Fruit fly (Drosophila melanogaster): ENCODE results near the gene mud.
A peak's percentile ranks its signal among the peaks of the same experiment; 100 is the strongest.

mud gene

dm6 chrX:14237873-14238394 is 9.6 kb upstream of the mud start, which contains the start of the genes Fbxl4 and Dus2 (continued):
- peak; percentile 91 for TF ChIP-seq CG9817 (tag; optimal IDR thresholded peaks at IDR 0.05)
- TF ChIP-seq ken (GFP tag; IDR thresholded peaks at IDR 0.05): peak; percentile 96
- peak; percentile 75 for TF ChIP-seq CG8359 (GFP tag; optimal IDR thresholded peaks at IDR 0.05; ENCODE audit: borderline replicate concordance)
- TF ChIP-seq Opbp (GFP tag; IDR thresholded peaks at IDR 0.05; ENCODE audit: partially characterized antibody): peak; percentile 44; the same call in 1 of the 3 replicates
- peak; percentile 44 for TF ChIP-seq run (tag; optimal IDR thresholded peaks at IDR 0.05)
- TF ChIP-seq E2f2 (GFP tag; IDR thresholded peaks at IDR 0.05): peak; percentile 61; the same call in 1 of the 2 replicates
- TF ChIP-seq Bteb2 (GFP tag; optimal IDR thresholded peaks at IDR 0.05): peak; percentile 90
- TF ChIP-seq GATAe (GFP tag; conservative IDR thresholded peaks at IDR 0.05): peak; percentile 74
- TF ChIP-seq H15 (GFP tag; IDR thresholded peaks at IDR 0.05): peak; percentile 91
- peak; percentile 94 for TF ChIP-seq pho (GFP tag; optimal IDR thresholded peaks at IDR 0.05)
- peak; percentile 83 for TF ChIP-seq CG11695 (GFP tag; IDR thresholded peaks at IDR 0.05)
- peak; percentile 90 for TF ChIP-seq fd96Cb (tag; optimal IDR thresholded peaks at IDR 0.05)
- peak; percentile 94 for TF ChIP-seq shn (GFP tag; optimal IDR thresholded peaks at IDR 0.05)
- peak; percentile 61 for TF ChIP-seq CG7928 (GFP tag; optimal IDR thresholded peaks at IDR 0.05)
- peak; percentile 27 for TF ChIP-seq wek (GFP tag; optimal IDR thresholded peaks at IDR 0.05)
- TF ChIP-seq pb (GFP tag; optimal IDR thresholded peaks at IDR 0.05): peak; percentile 73
- peak; percentile 96 for TF ChIP-seq Hsf (GFP tag; optimal IDR thresholded peaks at IDR 0.05)
- TF ChIP-seq Jarid2 (GFP tag; optimal IDR thresholded peaks at IDR 0.05): no peak
- peak; percentile 93 for TF ChIP-seq HLH54F (GFP tag; optimal IDR thresholded peaks at IDR 0.05)
- TF ChIP-seq Ets97D (GFP tag; optimal IDR thresholded peaks at IDR 0.05): peak; percentile 80
- no peak for TF ChIP-seq z (GFP tag; IDR thresholded peaks at IDR 0.05)
- TF ChIP-seq Sox102F (GFP tag; optimal IDR thresholded peaks at IDR 0.05): peak; percentile 91
- TF ChIP-seq Spps (tag; optimal IDR thresholded peaks at IDR 0.05): peak; percentile 73
- TF ChIP-seq slp2 (GFP tag; optimal IDR thresholded peaks at IDR 0.05): peak; percentile 88
- peak; percentile 83 for TF ChIP-seq ewg (GFP tag; optimal IDR thresholded peaks at IDR 0.05)
- TF ChIP-seq CG16779 (GFP tag; IDR thresholded peaks at IDR 0.05): peak; percentile 91
- TF ChIP-seq Bdp1 (GFP tag; optimal IDR thresholded peaks at IDR 0.05): peak; percentile 81
- TF ChIP-seq Myb (GFP tag; optimal IDR thresholded peaks at IDR 0.05): peak; percentile 75
- peak; percentile 70 for TF ChIP-seq CG5180 (GFP tag; optimal IDR thresholded peaks at IDR 0.05)
- peak; percentile 89 for TF ChIP-seq Rx (GFP tag; IDR thresholded peaks at IDR 0.05)
- peak; percentile 33 to 91 for TF ChIP-seq bsh (GFP tag; optimal IDR thresholded peaks at IDR 0.05)
- TF ChIP-seq CG17912 (GFP tag; optimal IDR thresholded peaks at IDR 0.05): peak; percentile 9
- peak; percentile 92 for TF ChIP-seq tio (GFP tag; optimal IDR thresholded peaks at IDR 0.05)
- peak; percentile 87 for TF ChIP-seq CG34376 (GFP tag; optimal IDR thresholded peaks at IDR 0.05)
- no peak for TF ChIP-seq Kr (GFP tag; optimal IDR thresholded peaks at IDR 0.05)
- TF ChIP-seq dati (GFP tag; IDR thresholded peaks at IDR 0.05): peak; percentile 85
- no peak for TF ChIP-seq CG7745 (tag; optimal IDR thresholded peaks at IDR 0.05)
- TF ChIP-seq CG17829 (tag; optimal IDR thresholded peaks at IDR 0.05): peak; percentile 92
- TF ChIP-seq inv (GFP tag; IDR thresholded peaks at IDR 0.05; ENCODE audit: partially characterized antibody): peak; percentile 26; the same call in 1 of the 2 replicates
- peak; percentile 83 for TF ChIP-seq Awh (GFP tag; IDR thresholded peaks at IDR 0.05)
- peak; percentile 83 for TF ChIP-seq repo (GFP tag; optimal IDR thresholded peaks at IDR 0.05)
- TF ChIP-seq CG15073 (GFP tag; optimal IDR thresholded peaks at IDR 0.05): peak; percentile 39
- TF ChIP-seq ab (GFP tag; optimal IDR thresholded peaks at IDR 0.05): peak; percentile 88
- peak; percentile 94 for TF ChIP-seq CG10959 (GFP tag; IDR thresholded peaks at IDR 0.05)
- peak; percentile 95 for TF ChIP-seq Xrp1 (GFP tag; IDR thresholded peaks at IDR 0.05)
- TF ChIP-seq tin (GFP tag; optimal IDR thresholded peaks at IDR 0.05): peak; percentile 97
- no peak for TF ChIP-seq Stat92E (GFP tag; optimal IDR thresholded peaks at IDR 0.05)
- TF ChIP-seq Dll (GFP tag; IDR thresholded peaks at IDR 0.05; ENCODE audit: partially characterized antibody): 0 out of 4 replicates have a peak, but pooled peaks have one; percentile 61
- peak; percentile 91 for TF ChIP-seq CG9876 (GFP tag; optimal IDR thresholded peaks at IDR 0.05)
- TF ChIP-seq CG1603 (tag; optimal IDR thresholded peaks at IDR 0.05): peak; percentile 92

All from whole organism, embryonic.